Worm (Caenorhabditis elegans): ENCODE data around the gene mdt-4.

The mdt-4 gene

DNA sequence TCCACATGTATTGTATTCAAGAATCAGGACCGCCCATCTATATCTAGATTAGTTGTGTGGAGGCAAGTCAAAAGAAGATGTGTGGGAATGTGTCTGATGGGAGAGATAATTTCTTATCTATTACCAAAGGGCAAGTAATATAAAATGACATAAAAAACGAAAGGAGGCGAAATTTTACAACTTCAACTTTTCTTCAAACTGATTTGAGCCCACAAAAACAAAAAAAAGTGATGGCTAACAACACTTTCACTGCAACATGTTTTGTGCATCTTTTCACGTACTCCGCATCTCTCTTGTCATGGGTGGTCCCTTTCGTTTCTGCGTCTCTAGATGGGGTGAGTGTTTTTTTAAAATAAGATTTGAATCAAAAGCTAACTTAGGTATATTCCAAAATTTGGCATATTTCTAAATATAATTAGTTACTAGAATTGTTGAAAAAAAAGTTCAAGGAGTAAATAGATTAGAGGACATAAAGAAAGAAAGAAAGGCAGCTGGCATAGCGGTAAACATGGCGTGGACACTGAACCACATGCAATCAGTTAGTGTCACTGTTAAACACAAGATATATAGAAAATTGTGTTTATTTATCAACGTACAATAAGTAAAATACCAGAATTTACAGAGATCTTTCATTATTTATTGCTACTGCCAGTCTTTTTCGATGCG is 2.1 kb downstream of the mdt-4 start, which contains the start of gene ZK546.19:
ZK546.19 (plus strand) TSS at position 186 of the 666 bp plus-strand sequence.
- TF ChIP-seq mes-4 (tag; optimal IDR thresholded peaks at IDR 0.05) = no peak
- no peak for TF ChIP-seq rpc-1 (optimal IDR thresholded peaks at IDR 0.05)
- no peak for TF ChIP-seq rpc-1 (tag; optimal IDR thresholded peaks at IDR 0.05)
- TF ChIP-seq egl-18 (GFP tag; IDR thresholded peaks at IDR 0.05) = no peak
- no peak for TF ChIP-seq Y56A3A.18 (GFP tag; IDR thresholded peaks at IDR 0.05)
- TF ChIP-seq ztf-28 (GFP tag; IDR thresholded peaks at IDR 0.05) = no peak
- no peak for TF ChIP-seq cebp-1 (GFP tag; IDR thresholded peaks at IDR 0.05)
- TF ChIP-seq cebp-1 (tag; optimal IDR thresholded peaks at IDR 0.05) = no peak
- TF ChIP-seq snpc-1.3 (tag; optimal IDR thresholded peaks at IDR 0.05; ENCODE audit: insufficient read depth) = no peak
- TF ChIP-seq sea-2 (GFP tag; IDR thresholded peaks at IDR 0.05) = no peak
- no peak for TF ChIP-seq F49E8.2 (tag; optimal IDR thresholded peaks at IDR 0.05; ENCODE audit: insufficient read depth)
- TF ChIP-seq lin-54 (GFP tag; optimal IDR thresholded peaks at IDR 0.05) = no peak
- TF ChIP-seq atf-7 (tag; optimal IDR thresholded peaks at IDR 0.05) = no peak
- TF ChIP-seq rcor-1 (GFP tag; IDR thresholded peaks at IDR 0.05) = no peak

DNA sequence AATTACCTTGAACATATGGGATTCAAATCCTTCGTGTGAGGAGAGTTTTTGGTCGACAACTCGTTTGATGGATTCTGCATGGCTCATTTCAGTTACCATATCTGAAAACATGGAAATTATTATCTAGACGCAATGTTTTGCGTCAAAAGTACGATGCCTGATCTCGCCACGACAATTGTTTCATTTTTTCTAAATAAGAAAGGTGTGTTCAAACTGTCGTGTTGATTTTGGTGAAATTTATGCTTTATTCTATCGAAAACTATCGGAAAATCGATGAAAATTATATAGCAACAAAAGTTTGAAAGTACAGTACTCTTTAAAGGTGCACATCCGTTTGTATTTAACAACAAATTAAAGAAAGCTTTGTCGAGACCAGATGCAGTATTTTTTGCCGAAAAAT is 2.7 kb downstream of the mdt-4 start, which contains the start of gene cblc-1:
cblc-1 (minus strand) TSS at position 101 of the 400 bp plus-strand sequence.
- TF ChIP-seq ama-1 (optimal IDR thresholded peaks at IDR 0.05) = no peak
- TF ChIP-seq ama-1 (GFP tag; optimal IDR thresholded peaks at IDR 0.05) = no peak
- no peak for TF ChIP-seq T07F8.4 (tag; optimal IDR thresholded peaks at IDR 0.05)
- no peak for TF ChIP-seq aptf-3 (GFP tag; IDR thresholded peaks at IDR 0.05)
- TF ChIP-seq hrde-1 (tag; optimal IDR thresholded peaks at IDR 0.05; ENCODE audit: borderline replicate concordance) = no peak

DNA sequence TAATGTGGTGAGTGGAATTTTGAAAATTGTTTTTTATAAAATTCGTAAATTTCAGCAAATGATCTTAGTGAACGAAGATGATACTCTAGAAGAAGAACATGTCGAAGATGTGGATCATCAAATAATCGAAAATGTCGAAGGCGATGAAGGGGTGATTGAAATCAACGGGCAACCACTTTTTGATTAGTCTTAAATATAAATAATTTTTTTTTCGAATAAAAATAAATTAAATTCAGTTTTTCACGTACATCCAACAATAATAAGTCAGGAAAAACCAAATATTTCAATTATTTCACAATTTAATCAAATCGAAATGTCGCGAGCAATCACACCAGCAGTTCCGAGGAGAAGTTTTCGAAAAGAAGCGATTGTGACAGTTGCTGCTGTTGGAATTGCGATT is 6.0 kb downstream of the mdt-4 start, which contains the start of gene ZK546.4:
ZK546.4 (plus strand) TSS at position 301 of the 400 bp plus-strand sequence.
- no peak for TF ChIP-seq dpl-1 (GFP tag; optimal IDR thresholded peaks at IDR 0.05)
- no peak for TF ChIP-seq ztf-22 (GFP tag; optimal IDR thresholded peaks at IDR 0.05)
- no peak for TF ChIP-seq zim-3 (tag; optimal IDR thresholded peaks at IDR 0.05)
- TF ChIP-seq die-1 (tag; optimal IDR thresholded peaks at IDR 0.05) = no peak
- no peak for TF ChIP-seq attf-3 (GFP tag; conservative IDR thresholded peaks at IDR 0.05)
- no peak for TF ChIP-seq repo-1 (tag; optimal IDR thresholded peaks at IDR 0.05)
- no peak for TF ChIP-seq nhr-80 (tag; optimal IDR thresholded peaks at IDR 0.05)
- no peak for TF ChIP-seq ccch-3 (GFP tag; optimal IDR thresholded peaks at IDR 0.05)
- TF ChIP-seq lin-26 (GFP tag; IDR thresholded peaks at IDR 0.05) = no peak
- no peak for TF ChIP-seq sdz-38 (tag; optimal IDR thresholded peaks at IDR 0.05)
- no peak for TF ChIP-seq F10E7.11 (tag; optimal IDR thresholded peaks at IDR 0.05)
- TF ChIP-seq ceh-79 (tag; optimal IDR thresholded peaks at IDR 0.05) = no peak
- no peak for TF ChIP-seq madf-3 (GFP tag; IDR thresholded peaks at IDR 0.05)
- TF ChIP-seq Y53G8AR.9 (GFP tag; conservative IDR thresholded peaks at IDR 0.05) = no peak
- no peak for TF ChIP-seq dpff-1 (tag; optimal IDR thresholded peaks at IDR 0.05)
- no peak for TF ChIP-seq ceh-40 (GFP tag; IDR thresholded peaks at IDR 0.05)
- TF ChIP-seq ztf-25 (GFP tag; IDR thresholded peaks at IDR 0.05) = no peak
- no peak for TF ChIP-seq ZK185.1 (tag; optimal IDR thresholded peaks at IDR 0.05; ENCODE audit: poor library complexity, severe bottlenecking)
- TF ChIP-seq aptf-3 (GFP tag; IDR thresholded peaks at IDR 0.05) = no peak
